Fruit fly (Drosophila melanogaster): Measurements from ENCODE around the gene pasha.
A peak's percentile ranks its signal among the peaks of the same experiment; 100 is the strongest.

The pasha gene

DNA sequence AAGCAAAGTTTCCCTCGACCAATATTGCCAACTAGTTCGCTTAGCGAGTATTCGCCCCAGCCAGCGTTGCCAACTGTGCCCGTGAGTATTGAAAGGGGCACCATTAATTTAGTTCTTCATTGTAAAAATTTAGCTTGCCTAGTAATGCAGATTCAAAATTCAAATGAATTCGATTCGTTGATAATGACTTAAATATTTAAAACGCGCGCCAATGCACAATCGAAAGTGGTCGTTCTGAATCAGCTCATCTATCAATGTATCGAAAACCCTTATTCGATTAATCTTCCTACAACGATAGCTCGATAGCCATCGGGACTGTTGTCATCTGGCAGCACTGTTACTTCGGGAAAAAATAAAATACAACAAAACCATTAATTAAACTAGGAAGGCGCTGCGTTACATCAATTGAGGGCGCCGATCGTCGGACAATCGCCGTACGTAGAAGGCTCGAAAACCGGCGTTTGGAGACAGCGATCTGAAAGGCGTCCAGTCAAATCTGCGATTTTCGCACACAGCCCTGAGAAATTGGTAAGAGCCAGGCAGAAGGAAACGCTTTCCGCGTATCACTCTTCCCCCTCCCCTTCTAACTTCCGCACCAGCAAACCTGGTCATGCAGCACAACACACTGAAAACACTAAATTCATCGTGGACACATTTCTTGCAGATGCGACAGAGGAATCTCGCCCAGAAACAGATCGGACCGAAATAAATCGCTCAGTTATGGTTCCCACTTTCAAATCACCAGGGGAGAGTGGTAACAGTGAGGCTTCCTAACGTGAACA lies 51.6 kb downstream of the pasha start, which contains the start of gene Zmynd8:
Zmynd8 (plus strand) TSS at position 313 of the 782 bp plus-strand sequence.
- TF ChIP-seq CG9727 (GFP tag; optimal IDR thresholded peaks at IDR 0.05) (no peak), lola (GFP tag; optimal IDR thresholded peaks at IDR 0.05) (no peak), CG17361 (GFP tag; IDR thresholded peaks at IDR 0.05) (no peak), HmgZ (tag; optimal IDR thresholded peaks at IDR 0.05) (peak; percentile 41), pzg (GFP tag; optimal IDR thresholded peaks at IDR 0.05) (peak; percentile 89), Pdp1 (GFP tag; optimal IDR thresholded peaks at IDR 0.05) (no peak), phol (tag; optimal IDR thresholded peaks at IDR 0.05) (peak; percentile 46), peb (GFP tag; IDR thresholded peaks at IDR 0.05) (no peak), CG9817 (tag; optimal IDR thresholded peaks at IDR 0.05) (peak; percentile 26), toy (GFP tag; IDR thresholded peaks at IDR 0.05) (no peak), bbx (GFP tag; IDR thresholded peaks at IDR 0.05; ENCODE audit: partially characterized antibody) (peak; percentile 76), CG6272 (GFP tag; IDR thresholded peaks at IDR 0.05) (no peak), CG8924 (tag; optimal IDR thresholded peaks at IDR 0.05) (peak; percentile 56), CG12659 (GFP tag; optimal IDR thresholded peaks at IDR 0.05) (peak; percentile 48), Kr (GFP tag; optimal IDR thresholded peaks at IDR 0.05) (no peak), CG10654 (GFP tag; optimal IDR thresholded peaks at IDR 0.05) (no peak), jing (GFP tag; optimal IDR thresholded peaks at IDR 0.05) (no peak), vnd (GFP tag; IDR thresholded peaks at IDR 0.05; ENCODE audit: partially characterized antibody) (peak; percentile 75), CG34224 (GFP tag; IDR thresholded peaks at IDR 0.05; ENCODE audit: partially characterized antibody) (peak; percentile 84), Lhr (GFP tag; optimal IDR thresholded peaks at IDR 0.05) (peak; percentile 30), CG13775 (GFP tag; optimal IDR thresholded peaks at IDR 0.05) (no peak), CG3838 (GFP tag; optimal IDR thresholded peaks at IDR 0.05) (no peak), CG16815 (GFP tag; optimal IDR thresholded peaks at IDR 0.05) (no peak), Med (GFP tag) (peak; percentile 66), rib (GFP tag; IDR thresholded peaks at IDR 0.05) (no peak), lbe (GFP tag; optimal IDR thresholded peaks at IDR 0.05) (no peak), ato (GFP tag; IDR thresholded peaks at IDR 0.05; ENCODE audit: partially characterized antibody) (peak; percentile 83), ATbp (GFP tag; optimal IDR thresholded peaks at IDR 0.05) (no peak), CG2116 (GFP tag; optimal IDR thresholded peaks at IDR 0.05) (peak; percentile 92), CG12071 (GFP tag; optimal IDR thresholded peaks at IDR 0.05) (no peak), CG17612 (GFP tag; IDR thresholded peaks at IDR 0.05) (no peak), CG6854 (GFP tag; optimal IDR thresholded peaks at IDR 0.05) (no peak), Atf-2 (GFP tag; optimal IDR thresholded peaks at IDR 0.05) (no peak), Asciz (GFP tag; optimal IDR thresholded peaks at IDR 0.05) (no peak), CG17829 (tag; optimal IDR thresholded peaks at IDR 0.05) (peak; percentile 4), fd96Cb (tag; optimal IDR thresholded peaks at IDR 0.05) (no peak), pan (optimal IDR thresholded peaks at IDR 0.05) (no peak), pan (GFP tag; optimal IDR thresholded peaks at IDR 0.05 in 1 of 2, IDR thresholded peaks at IDR 0.05 in 1 of 2) (no peak), disco-r (GFP tag; optimal IDR thresholded peaks at IDR 0.05) (no peak), NC2β (GFP tag; optimal IDR thresholded peaks at IDR 0.05) (peak; percentile 37), zfh2 (GFP tag; optimal IDR thresholded peaks at IDR 0.05) (no peak), CG17802 (tag; optimal IDR thresholded peaks at IDR 0.05) (no peak), CG1603 (tag; optimal IDR thresholded peaks at IDR 0.05) (peak; percentile 77), sr (GFP tag; IDR thresholded peaks at IDR 0.05) (no peak), CG11723 (GFP tag; optimal IDR thresholded peaks at IDR 0.05) (no peak), row (GFP tag; IDR thresholded peaks at IDR 0.05) (0 out of 3 replicates have a peak, but pooled peaks have one; percentile 20), sqz (GFP tag; optimal IDR thresholded peaks at IDR 0.05) (no peak), tx (GFP tag; optimal IDR thresholded peaks at IDR 0.05) (no peak), CG3847 (GFP tag; IDR thresholded peaks at IDR 0.05) (peak; percentile 27; the same call in 1 of the 2 replicates)

Measured in whole organism, embryonic.